Worm (Caenorhabditis elegans) whole organism, mixed stage, embryonic: ENCODE results near the gene D1054.9.

ENCODE experiments used
- M03D4.4 ChIP-seq: sonication (generic microtip); optimal IDR thresholded peaks from 2 replicates; lab custom pipeline; 2017; ENCODE audit warnings: mild to moderate bottlenecking, missing genetic modification characterization, missing compliant biosample characterization
- bed-3 ChIP-seq: fragments of 200-800 bp; sonication (Bioruptor generic); optimal IDR thresholded peaks from 3 replicates; lab custom pipeline; 2018; ENCODE audit warnings: mild to moderate bottlenecking, missing genetic modification characterization, moderate library complexity, missing compliant biosample characterization
- blmp-1 ChIP-seq: fragments of 150-350 bp; optimal IDR thresholded peaks from 2 replicates; lab custom pipeline; 2014; ENCODE audit warnings: missing biosample characterization, missing genetic modification characterization
- ceh-39 ChIP-seq: fragments of 150-350 bp; optimal IDR thresholded peaks from 2 replicates; lab custom pipeline; 2014; ENCODE audit warnings: missing biosample characterization, missing genetic modification characterization
- ceh-43 ChIP-seq: fragments of 200-800 bp; sonication (Bioruptor generic); optimal IDR thresholded peaks from 2 replicates; lab custom pipeline; 2018; ENCODE audit warnings: mild to moderate bottlenecking, missing genetic modification characterization, moderate library complexity, missing compliant biosample characterization
- ceh-83 ChIP-seq: fragments of 200-800 bp; sonication (Bioruptor generic); optimal IDR thresholded peaks from 2 replicates; lab custom pipeline; 2018; ENCODE audit warnings: mild to moderate bottlenecking, missing genetic modification characterization, missing compliant biosample characterization
- ces-1 ChIP-seq: fragments of 150-350 bp; optimal IDR thresholded peaks from 2 replicates; lab custom pipeline; 2014; ENCODE audit warnings: missing biosample characterization, missing genetic modification reagents, missing genetic modification characterization
- drap-1 ChIP-seq: fragments of 200-800 bp; sonication (Bioruptor generic); optimal IDR thresholded peaks from 3 replicates; lab custom pipeline; 2018; ENCODE audit warnings: mild to moderate bottlenecking, missing genetic modification characterization, missing compliant biosample characterization
- elt-3 ChIP-seq: fragments of 150-350 bp; optimal IDR thresholded peaks from 2 replicates; lab custom pipeline; 2014; ENCODE audit warnings: missing biosample characterization, missing genetic modification characterization
- flh-1 ChIP-seq: fragments of 200-800 bp; sonication (Bioruptor generic); optimal IDR thresholded peaks from 2 replicates; lab custom pipeline; 2018; ENCODE audit warnings: mild to moderate bottlenecking, missing genetic modification characterization, moderate library complexity, missing compliant biosample characterization
- ham-2 ChIP-seq: fragments of 200-800 bp; sonication (Bioruptor generic); optimal IDR thresholded peaks from 2 replicates; lab custom pipeline; 2018; ENCODE audit warnings: mild to moderate bottlenecking, missing genetic modification characterization, missing compliant biosample characterization
- hlh-1 ChIP-seq: fragments of 150-350 bp; optimal IDR thresholded peaks from 2 replicates; lab custom pipeline; 2014; ENCODE audit warnings: missing biosample characterization, missing genetic modification reagents, missing genetic modification characterization
- lsy-2 ChIP-seq: fragments of 150-350 bp; optimal IDR thresholded peaks from 2 replicates; lab custom pipeline; 2014; ENCODE audit warnings: missing biosample characterization, missing genetic modification characterization
- mab-5 ChIP-seq: fragments of 150-350 bp; optimal IDR thresholded peaks from 2 replicates; lab custom pipeline; 2014; ENCODE audit warnings: missing biosample characterization, missing genetic modification characterization
- mep-1 ChIP-seq: fragments of 150-350 bp; optimal IDR thresholded peaks from 2 replicates; lab custom pipeline; 2017; ENCODE audit warnings: missing biosample characterization, missing genetic modification reagents, missing genetic modification characterization, inconsistent platforms
- mls-2 ChIP-seq: sonication (generic microtip); optimal IDR thresholded peaks from 2 replicates; lab custom pipeline; 2016; ENCODE audit warnings: mild to moderate bottlenecking, missing genetic modification characterization, moderate library complexity, missing compliant biosample characterization
- nhr-237 ChIP-seq: fragments of 150-350 bp; optimal IDR thresholded peaks from 2 replicates; lab custom pipeline; 2014; ENCODE audit warnings: missing biosample characterization, missing genetic modification characterization
- nhr-28 ChIP-seq: fragments of 150-350 bp; optimal IDR thresholded peaks from 2 replicates; lab custom pipeline; 2014; ENCODE audit warnings: missing biosample characterization, missing genetic modification characterization
- pha-4 ChIP-seq: fragments of 150-350 bp; optimal IDR thresholded peaks from 2 replicates; lab custom pipeline; 2018; ENCODE audit warnings: missing biosample characterization, missing genetic modification reagents, missing genetic modification characterization
- snpc-4 ChIP-seq: fragments of 150-350 bp; optimal IDR thresholded peaks from 2 replicates; lab custom pipeline; 2014; ENCODE audit warnings: missing biosample characterization, missing genetic modification characterization
- sptf-1 ChIP-seq: sonication (generic microtip); optimal IDR thresholded peaks from 2 replicates; lab custom pipeline; 2017; ENCODE audit warnings: mild to moderate bottlenecking, missing genetic modification characterization, moderate library complexity, missing compliant biosample characterization
- tbx-8 ChIP-seq: fragments of 200-800 bp; sonication (Bioruptor generic); optimal IDR thresholded peaks from 2 replicates; lab custom pipeline; 2018; ENCODE audit warnings: mild to moderate bottlenecking, missing genetic modification characterization, moderate library complexity, missing compliant biosample characterization
- unc-120 ChIP-seq: sonication (generic microtip); optimal IDR thresholded peaks from 2 replicates; lab custom pipeline; 2017; ENCODE audit warnings: missing genetic modification characterization, missing compliant biosample characterization; ENCODE audit not compliant: poor library complexity, severe bottlenecking
- unc-39 ChIP-seq: fragments of 150-350 bp; optimal IDR thresholded peaks from 2 replicates; lab custom pipeline; 2014; ENCODE audit warnings: missing biosample characterization, missing genetic modification characterization
- unc-62 ChIP-seq: fragments of 150-350 bp; optimal IDR thresholded peaks from 2 replicates; lab custom pipeline; 2014; ENCODE audit warnings: missing biosample characterization, missing genetic modification reagents, missing genetic modification characterization
- ztf-11 ChIP-seq: fragments of 150-350 bp; optimal IDR thresholded peaks from 2 replicates; lab custom pipeline; 2014; ENCODE audit warnings: missing biosample characterization, missing genetic modification characterization

D1054.9 gene

ce11 chrV:10805934-10806333, 15.1 kb upstream of the D1054.9 start, which contains the start of gene prp-38:
prp-38 (minus strand) TSS chrV:10806034.
- TF ChIP-seq ceh-39 (no peak), elt-3 (no peak), ham-2 (no peak), ztf-11 (tag; lab: Kevin White, UChicago) (no peak), drap-1 (no peak), unc-39 (no peak), hlh-1 (no peak), M03D4.4 (tag; lab: Kevin White, UChicago) (no peak), mab-5 (tag; lab: Kevin White, UChicago) (no peak), tbx-8 (no peak), bed-3 (GFP tag; lab: Kevin White, UChicago) (no peak), lsy-2 (tag; lab: Kevin White, UChicago) (no peak)
- TF ChIP-seq, all 35 proteins: peak for 0

- TF ChIP-seq lsy-2 (tag; lab: Kevin White, UChicago), result no peak
- TF ChIP-seq, all 35 proteins: peak for 0
Observed at ce11 chrV:10804374-10804773, 13.5 kb upstream of the D1054.9 start, which contains the start of gene secs-1. secs-1 (minus strand) TSS chrV:10804474.

ce11 chrV:10802060-10802459, 11.2 kb upstream of the D1054.9 start:
- no peak for TF ChIP-seq nhr-237

ce11 chrV:10801154-10801553, 10.3 kb upstream of the D1054.9 start, which contains the start of gene D1054.18:
D1054.18 (minus strand) TSS chrV:10801198.
- TF ChIP-seq unc-39 (no peak), ztf-11 (tag; lab: Kevin White, UChicago) (no peak), mls-2 (no peak), ceh-43 (GFP tag; lab: Kevin White, UChicago) (no peak), ceh-83 (GFP tag; lab: Kevin White, UChicago) (no peak), unc-62 (GFP tag; lab: Kevin White, UChicago) (no peak), mep-1 (tag; lab: Kevin White, UChicago) (no peak), hlh-1 (no peak), drap-1 (no peak), pha-4 (no peak)

ce11 chrV:10798090-10798489, 7.2 kb upstream of the D1054.9 start, which contains the start of gene srh-184:
srh-184 (minus strand) TSS chrV:10798190.
- TF ChIP-seq blmp-1 (tag; lab: Kevin White, UChicago), result no peak

ce11 chrV:10795494-10795893, 4.6 kb upstream of the D1054.9 start, which contains the start of gene D1054.19:
D1054.19 (plus strand) TSS chrV:10795794.
- no peak for TF ChIP-seq hlh-1
- TF ChIP-seq ham-2, result no peak
- TF ChIP-seq unc-62 (GFP tag; lab: Kevin White, UChicago), result no peak
- TF ChIP-seq lsy-2 (tag; lab: Kevin White, UChicago), result no peak
- TF ChIP-seq ceh-83 (GFP tag; lab: Kevin White, UChicago), result no peak
- TF ChIP-seq ztf-11 (tag; lab: Kevin White, UChicago), result no peak
- no peak for TF ChIP-seq flh-1 (GFP tag; lab: Kevin White, UChicago)

ce11 chrV:10794463-10794862, 3.6 kb upstream of the D1054.9 start:
- TF ChIP-seq ceh-83 (GFP tag; lab: Kevin White, UChicago) (no peak), sptf-1 (no peak), mab-5 (tag; lab: Kevin White, UChicago) (no peak), blmp-1 (tag; lab: Kevin White, UChicago) (no peak), unc-62 (GFP tag; lab: Kevin White, UChicago) (no peak), mep-1 (tag; lab: Kevin White, UChicago) (no peak), unc-120 (tag; lab: Kevin White, UChicago) (no peak), mls-2 (no peak), ham-2 (no peak)

ce11 chrV:10793498-10793897, 2.6 kb upstream of the D1054.9 start, which contains the start of gene ule-3:
ule-3 (plus strand) TSS chrV:10793798.
- TF ChIP-seq mep-1 (tag; lab: Kevin White, UChicago), result no peak
- no peak for TF ChIP-seq nhr-28
- TF ChIP-seq pha-4, result no peak
- no peak for TF ChIP-seq unc-120 (tag; lab: Kevin White, UChicago)
- no peak for TF ChIP-seq snpc-4 (tag; lab: Kevin White, UChicago)
- TF ChIP-seq ces-1 (GFP tag; lab: Kevin White, UChicago), result no peak
- TF ChIP-seq hlh-1, result no peak
- no peak for TF ChIP-seq ztf-11 (tag; lab: Kevin White, UChicago)
